Worm (Caenorhabditis elegans) whole organism, L4 larva: ENCODE data around the gene T24B8.4.

Experiments used
- F37D6.2 ChIP-seq: sonication (generic microtip); optimal IDR thresholded peaks from 2 replicates; lab custom pipeline; 2016; ENCODE audit warnings: mild to moderate bottlenecking, missing genetic modification characterization, missing compliant biosample characterization
- F49E8.2 ChIP-seq: sonication (generic microtip); optimal IDR thresholded peaks from 2 replicates; lab custom pipeline; 2016; ENCODE audit warnings: missing compliant biosample characterization, mild to moderate bottlenecking, missing genetic modification characterization, borderline replicate concordance
- R02D3.7 ChIP-seq: fragments of 150-350 bp; sonication (generic microtip); optimal IDR thresholded peaks from 3 replicates; lab custom pipeline; 2014; ENCODE audit warnings: missing biosample characterization, missing genetic modification characterization
- T20F7.1 ChIP-seq: fragments of 200-800 bp; sonication (Bioruptor generic); optimal IDR thresholded peaks from 2 replicates; lab custom pipeline; 2018; ENCODE audit warnings: mild to moderate bottlenecking, missing genetic modification characterization, missing compliant biosample characterization
- T26A8.4 ChIP-seq: fragments of 200-800 bp; sonication (Bioruptor generic); IDR thresholded peaks from 2 replicates; pipeline ENCODE4 v1.3.6; 2022; ENCODE audit warnings: missing genetic modification characterization, missing compliant biosample characterization
- Y105C5A.15 ChIP-seq: fragments of 200-800 bp; sonication (Bioruptor generic); IDR thresholded peaks from 2 replicates; pipeline ENCODE4 v1.3.6; 2022; ENCODE audit warnings: missing genetic modification characterization, missing compliant biosample characterization
- Y75B8A.6 ChIP-seq: fragments of 200-800 bp; sonication (Bioruptor generic); IDR thresholded peaks from 2 replicates; pipeline ENCODE4 v1.3.6; 2022; ENCODE audit warnings: missing genetic modification reagents, missing genetic modification characterization, missing compliant biosample characterization
- ZK337.2 ChIP-seq: fragments of 200-800 bp; sonication (Bioruptor generic); IDR thresholded peaks from 2 replicates; pipeline ENCODE4 v1.3.6; 2022; ENCODE audit warnings: missing genetic modification reagents, missing genetic modification characterization, missing compliant biosample characterization
- ZK546.5 ChIP-seq, 2 experiments: sonication (generic microtip); optimal IDR thresholded peaks; 2 replicates each; lab custom pipeline; 2017; ENCODE audit warnings: missing biosample characterization in 2 of 2, missing genetic modification characterization in 2 of 2
- aha-1 ChIP-seq: fragments of 150-350 bp; peaks from one replicate; lab custom pipeline; 2014; ENCODE audit warnings: missing biosample characterization, missing genetic modification characterization
- arid-1 ChIP-seq: fragments of 200-800 bp; sonication (Bioruptor generic); conservative IDR thresholded peaks from 2 replicates; pipeline ENCODE4 v1.3.6; 2022; ENCODE audit warnings: missing genetic modification reagents, missing genetic modification characterization, missing compliant biosample characterization
- attf-4 ChIP-seq: sonication (generic microtip); optimal IDR thresholded peaks from 3 replicates; lab custom pipeline; 2017; ENCODE audit warnings: missing biosample characterization, missing genetic modification characterization
- ceh-44 ChIP-seq: fragments of 200-800 bp; sonication (Bioruptor generic); IDR thresholded peaks from 2 replicates; pipeline ENCODE4 v1.3.6; 2022; ENCODE audit warnings: missing genetic modification reagents, missing genetic modification characterization, missing compliant biosample characterization
- ceh-82 ChIP-seq: sonication (generic microtip); optimal IDR thresholded peaks from 2 replicates; lab custom pipeline; 2017; ENCODE audit warnings: missing biosample characterization, missing genetic modification characterization
- ctbp-1 ChIP-seq: fragments of 200-800 bp; sonication (Bioruptor generic); IDR thresholded peaks from 2 replicates; pipeline ENCODE4 v1.3.6; 2022; ENCODE audit warnings: missing genetic modification reagents, missing genetic modification characterization, missing compliant biosample characterization
- daf-12 ChIP-seq: fragments of 150-350 bp; optimal IDR thresholded peaks from 2 replicates; lab custom pipeline; 2014; ENCODE audit warnings: missing biosample characterization, missing genetic modification reagents, missing genetic modification characterization
- daf-19 ChIP-seq: fragments of 200-800 bp; sonication (Bioruptor generic); conservative IDR thresholded peaks from 2 replicates; pipeline ENCODE4 v1.3.6; 2022; ENCODE audit warnings: missing genetic modification characterization, missing compliant biosample characterization
- dmd-9 ChIP-seq: fragments of 200-800 bp; sonication (Bioruptor generic); IDR thresholded peaks from 2 replicates; pipeline ENCODE4 v1.3.6; 2022; ENCODE audit warnings: missing genetic modification reagents, missing genetic modification characterization, missing compliant biosample characterization
- duxl-1 ChIP-seq: sonication (generic microtip); optimal IDR thresholded peaks from 2 replicates; lab custom pipeline; 2016; ENCODE audit warnings: mild to moderate bottlenecking, missing genetic modification characterization, moderate library complexity, missing compliant biosample characterization; ENCODE audit not compliant: poor library complexity
- egl-27 ChIP-seq: sonication (generic microtip); optimal IDR thresholded peaks from 3 replicates; lab custom pipeline; 2017; ENCODE audit warnings: missing biosample characterization, missing genetic modification reagents, missing genetic modification characterization
- egl-43 ChIP-seq: fragments of 200-800 bp; sonication (Bioruptor generic); IDR thresholded peaks from 2 replicates; pipeline ENCODE4 v1.3.6; 2022; ENCODE audit warnings: missing genetic modification reagents, missing genetic modification characterization, missing compliant biosample characterization
- gei-8 ChIP-seq: fragments of 200-800 bp; sonication (Bioruptor generic); optimal IDR thresholded peaks from 2 replicates; lab custom pipeline; 2018; ENCODE audit warnings: mild to moderate bottlenecking, missing genetic modification characterization, missing compliant biosample characterization
- hif-1 ChIP-seq, 2 experiments: sonication (generic microtip); optimal IDR thresholded peaks; 2 replicates each; lab custom pipeline; 2016 to 2017; ENCODE audit warnings: missing compliant biosample characterization in 2 of 2, missing genetic modification characterization in 2 of 2, missing genetic modification reagents in 2 of 2, missing genotype in 2 of 2, mild to moderate bottlenecking in 1 of 2
- hlh-30 ChIP-seq: sonication (generic microtip); optimal IDR thresholded peaks from 2 replicates; lab custom pipeline; 2017; ENCODE audit warnings: antibody characterized with exemption, mild to moderate bottlenecking, missing genetic modification characterization, missing compliant biosample characterization; ENCODE audit not compliant: insufficient read depth
- hmg-1.1 ChIP-seq: fragments of 200-800 bp; sonication (Bioruptor generic); IDR thresholded peaks from 2 replicates; pipeline ENCODE4 v1.3.6; 2022; ENCODE audit warnings: missing genetic modification reagents, missing genetic modification characterization, missing compliant biosample characterization
- lin-15B ChIP-seq: fragments of 150-350 bp; sonication (generic microtip); optimal IDR thresholded peaks from 3 replicates; lab custom pipeline; 2014; ENCODE audit warnings: missing biosample characterization, missing genetic modification characterization
- lir-3 ChIP-seq: sonication (generic microtip); optimal IDR thresholded peaks from 2 replicates; lab custom pipeline; 2016; ENCODE audit warnings: mild to moderate bottlenecking, missing genetic modification characterization, missing compliant biosample characterization
- madf-5 ChIP-seq, 2 experiments: fragments of 200-800 bp; sonication (Bioruptor generic); IDR thresholded peaks; 2 replicates each; pipeline ENCODE4 v1.3.6; 2022; ENCODE audit warnings: missing compliant biosample characterization in 2 of 2, missing genetic modification characterization in 2 of 2
- mep-1 ChIP-seq: fragments of 150-350 bp; sonication (generic microtip); optimal IDR thresholded peaks from 3 replicates; lab custom pipeline; 2014; ENCODE audit warnings: missing biosample characterization, missing genetic modification characterization
- mes-2 ChIP-seq: sonication (generic microtip); optimal IDR thresholded peaks from 2 replicates; lab custom pipeline; 2016; ENCODE audit warnings: missing genotype, mild to moderate bottlenecking, missing genetic modification characterization, missing compliant biosample characterization; ENCODE audit not compliant: poor library complexity, severe bottlenecking
- nhr-10 ChIP-seq: fragments of 150-350 bp; optimal IDR thresholded peaks from 2 replicates; lab custom pipeline; 2014; ENCODE audit warnings: missing biosample characterization, missing genetic modification characterization
- nhr-102 ChIP-seq: sonication (generic microtip); optimal IDR thresholded peaks from 2 replicates; lab custom pipeline; 2016; ENCODE audit warnings: mild to moderate bottlenecking, missing genetic modification characterization, moderate library complexity, missing compliant biosample characterization
- nhr-11 ChIP-seq: fragments of 150-350 bp; optimal IDR thresholded peaks from 2 replicates; lab custom pipeline; 2014; ENCODE audit warnings: missing biosample characterization, missing genetic modification characterization
- nhr-25 ChIP-seq: sonication (generic microtip); optimal IDR thresholded peaks from 2 replicates; lab custom pipeline; 2017; ENCODE audit warnings: missing genetic modification characterization, mild to moderate bottlenecking, missing compliant biosample characterization, antibody characterized with exemption, moderate library complexity, borderline replicate concordance; ENCODE audit not compliant: insufficient read depth
- nhr-28 ChIP-seq: fragments of 150-350 bp; optimal IDR thresholded peaks from 2 replicates; lab custom pipeline; 2014; ENCODE audit warnings: missing biosample characterization, missing genetic modification characterization
- nhr-42 ChIP-seq: fragments of 200-800 bp; sonication (Bioruptor generic); IDR thresholded peaks from 2 replicates; pipeline ENCODE4 v1.3.6; 2022; ENCODE audit warnings: missing genetic modification characterization, missing compliant biosample characterization
- nhr-48 ChIP-seq: sonication (generic microtip); optimal IDR thresholded peaks from 2 replicates; lab custom pipeline; 2016; ENCODE audit warnings: mild to moderate bottlenecking, missing genetic modification characterization, missing compliant biosample characterization
- nhr-77 ChIP-seq: fragments of 150-350 bp; optimal IDR thresholded peaks from 2 replicates; lab custom pipeline; 2014; ENCODE audit warnings: missing biosample characterization, missing genetic modification characterization
- rbr-2 ChIP-seq: sonication (generic microtip); optimal IDR thresholded peaks from 2 replicates; lab custom pipeline; 2016; ENCODE audit warnings: missing genotype, missing genetic modification characterization, missing compliant biosample characterization
- set-16 ChIP-seq: fragments of 200-800 bp; sonication (Bioruptor generic); IDR thresholded peaks from 2 replicates; pipeline ENCODE4 v1.3.6; 2022; ENCODE audit warnings: missing genetic modification reagents, missing genetic modification characterization, missing compliant biosample characterization
- snpc-1.2 ChIP-seq: fragments of 200-800 bp; sonication (Bioruptor generic); IDR thresholded peaks from 2 replicates; pipeline ENCODE4 v1.3.6; 2022; ENCODE audit warnings: missing genetic modification reagents, missing genetic modification characterization, missing compliant biosample characterization
- spr-3 ChIP-seq: fragments of 200-800 bp; sonication (Bioruptor generic); optimal IDR thresholded peaks from 2 replicates; lab custom pipeline; 2018; ENCODE audit warnings: mild to moderate bottlenecking, missing genetic modification characterization, missing compliant biosample characterization
- tra-1 ChIP-seq: fragments of 200-800 bp; sonication (Bioruptor generic); IDR thresholded peaks from 2 replicates; pipeline ENCODE4 v1.3.6; 2022; ENCODE audit warnings: missing genetic modification reagents, missing genetic modification characterization, missing compliant biosample characterization
- unc-39 ChIP-seq: sonication (generic microtip); optimal IDR thresholded peaks from 2 replicates; lab custom pipeline; 2017; ENCODE audit warnings: missing biosample characterization, missing genetic modification characterization
- unc-62 ChIP-seq, 3 experiments: fragments of 150-350 bp in 1 of 3; sonication (generic microtip); optimal IDR thresholded peaks in 2 of 3; peaks in 1 of 3; 1 replicate in 1 of 3; 2 replicates in 2 of 3; lab custom pipeline; 2014 to 2017; ENCODE audit warnings: missing biosample characterization in 3 of 3, missing genetic modification characterization in 3 of 3, missing genetic modification reagents in 3 of 3, missing genotype in 1 of 3
- vab-7 ChIP-seq: fragments of 200-800 bp; sonication (Bioruptor generic); IDR thresholded peaks from 2 replicates; pipeline ENCODE4 v1.3.6; 2022; ENCODE audit warnings: missing genetic modification reagents, missing genetic modification characterization, missing compliant biosample characterization
- zip-11 ChIP-seq: fragments of 200-800 bp; sonication (Bioruptor generic); IDR thresholded peaks from 2 replicates; pipeline ENCODE4 v1.3.6; 2022; ENCODE audit warnings: missing genetic modification characterization, missing compliant biosample characterization
- zip-2 ChIP-seq: fragments of 150-350 bp; optimal IDR thresholded peaks from 2 replicates; lab custom pipeline; 2014; ENCODE audit warnings: missing biosample characterization, missing genetic modification characterization
- ztf-11 ChIP-seq: fragments of 150-350 bp; optimal IDR thresholded peaks from 2 replicates; lab custom pipeline; 2014; ENCODE audit warnings: missing biosample characterization, missing genetic modification characterization
- ztf-7 ChIP-seq: fragments of 150-350 bp; optimal IDR thresholded peaks from 2 replicates; lab custom pipeline; 2014; ENCODE audit warnings: missing biosample characterization, missing genetic modification characterization

T24B8.4 gene

DNA sequence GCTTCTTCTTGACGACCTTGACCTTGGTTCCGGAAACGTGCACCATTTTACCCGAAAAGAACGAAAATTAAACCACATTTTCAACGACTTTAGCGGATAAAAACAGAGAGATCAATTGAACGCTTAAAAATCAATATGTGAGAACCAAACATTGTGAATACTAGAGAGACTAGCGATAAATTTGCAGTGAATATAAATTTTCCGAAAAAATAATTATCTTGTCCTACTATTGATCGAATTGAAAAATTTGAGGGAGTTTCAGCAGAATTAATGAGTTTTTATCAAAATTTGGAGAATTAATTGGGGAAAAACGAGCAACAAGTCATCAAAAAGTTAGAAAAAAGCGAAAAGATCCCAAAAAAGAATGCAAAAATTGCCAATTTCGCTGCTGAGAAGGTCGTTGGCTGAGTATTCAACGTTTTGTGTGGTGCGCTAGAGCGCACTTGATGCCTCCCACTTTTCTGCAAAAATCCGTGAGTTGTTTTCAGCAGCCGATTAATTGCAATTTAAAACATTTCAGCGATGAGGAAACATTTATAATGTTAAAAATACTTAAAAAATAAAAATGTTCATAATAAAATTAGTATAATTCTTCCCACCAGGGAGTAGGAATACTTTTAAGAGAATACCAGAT lies 13.5 kb downstream of the T24B8.4 start, which contains the start of gene rpl-32 (continued):
- TF ChIP-seq egl-27 (tag; lab: Kevin White, UChicago) (no peak), ztf-11 (no peak), snpc-1.2 (no peak), ceh-82 (no peak), nhr-42 (no peak), T26A8.4 (no peak), arid-1 (GFP tag; lab: Robert Waterston, UW) (no peak), gei-8 (GFP tag; lab: Kevin White, UChicago) (no peak), madf-5 (GFP tag; IDR thresholded peaks at IDR 0.05; lab: Robert Waterston, UW) (no peak), Y75B8A.6 (GFP tag; lab: Robert Waterston, UW) (no peak), egl-43 (GFP tag; lab: Robert Waterston, UW) (no peak), ctbp-1 (GFP tag; lab: Robert Waterston, UW) (no peak), ZK337.2 (GFP tag; lab: Robert Waterston, UW) (no peak), ztf-7 (no peak), daf-12 (no peak), F37D6.2 (tag; lab: Kevin White, UChicago) (peak; percentile 14), nhr-102 (tag; lab: Kevin White, UChicago) (peak; percentile 25), zip-11 (GFP tag; lab: Robert Waterston, UW) (no peak), duxl-1 (tag; lab: Kevin White, UChicago) (no peak), aha-1 (tag; lab: Kevin White, UChicago) (peak; percentile 78), zip-2 (no peak), mep-1 (tag; lab: Kevin White, UChicago) (peak; percentile 84), vab-7 (no peak; the same call in 1 of the 2 replicates), nhr-10 (tag; lab: Kevin White, UChicago) (no peak), nhr-77 (peak; percentile 94), spr-3 (GFP tag; lab: Kevin White, UChicago) (no peak), unc-62 (GFP tag; optimal IDR thresholded peaks at IDR 0.05 in 1 of 2; lab: Kevin White, UChicago) (no peak), unc-62 (tag; optimal IDR thresholded peaks at IDR 0.05; lab: Kevin White, UChicago) (no peak), lir-3 (tag; lab: Kevin White, UChicago) (no peak), nhr-11 (tag; lab: Kevin White, UChicago) (peak; percentile 81), ZK546.5 (tag; optimal IDR thresholded peaks at IDR 0.05; lab: Kevin White, UChicago) (no peak), ceh-44 (GFP tag; lab: Robert Waterston, UW) (no peak), Y105C5A.15 (GFP tag; lab: Robert Waterston, UW) (0 out of 2 replicates have a peak, but pooled peaks have one; percentile 6), nhr-25 (tag; lab: Kevin White, UChicago) (peak; percentile 33), mes-2 (peak; percentile 80), nhr-28 (peak; percentile 76), hlh-30 (tag; lab: Kevin White, UChicago) (peak; percentile 76), daf-19 (GFP tag; lab: Robert Waterston, UW) (0 out of 2 replicates have a peak, but pooled peaks have one; percentile 17), lin-15B (tag; lab: Kevin White, UChicago) (peak; percentile 32), rbr-2 (tag; lab: Kevin White, UChicago) (peak; percentile 74), unc-39 (no peak), nhr-48 (no peak), hmg-1.1 (peak; percentile 51), tra-1 (GFP tag; lab: Robert Waterston, UW) (no peak), attf-4 (no peak), dmd-9 (no peak), T20F7.1 (GFP tag; lab: Kevin White, UChicago) (peak; percentile 82), F49E8.2 (no peak), R02D3.7 (tag; lab: Kevin White, UChicago) (no peak), hif-1 (tag; optimal IDR thresholded peaks at IDR 0.05; lab: Kevin White, UChicago) (peak in 1 of 2 experiments; percentile 70), set-16 (GFP tag; lab: Robert Waterston, UW) (no peak)
